Worm (Caenorhabditis elegans) whole organism, young adult: ENCODE measurements around the gene add-1.

ENCODE experiments used
- F10E7.11 ChIP-seq: sonication (generic microtip); optimal IDR thresholded peaks from 2 replicates; lab custom pipeline; 2017; ENCODE audit warnings: mild to moderate bottlenecking, missing genetic modification characterization, moderate library complexity, missing compliant biosample characterization
- F49E8.2 ChIP-seq: sonication (generic microtip); optimal IDR thresholded peaks from 3 replicates; lab custom pipeline; 2017; ENCODE audit warnings: missing genetic modification characterization, mild to moderate bottlenecking, missing compliant biosample characterization, antibody characterized with exemption, moderate library complexity; ENCODE audit not compliant: insufficient read depth
- F57A8.1 ChIP-seq: fragments of 200-800 bp; sonication (Bioruptor generic); optimal IDR thresholded peaks from 2 replicates; lab custom pipeline; 2018; ENCODE audit warnings: mild to moderate bottlenecking, missing genetic modification characterization, moderate library complexity, missing compliant biosample characterization
- K11D2.4 ChIP-seq: fragments of 200-800 bp; sonication (Bioruptor generic); IDR thresholded peaks from 2 replicates; pipeline ENCODE4 v1.3.6; 2022; ENCODE audit warnings: missing genetic modification reagents, missing genetic modification characterization, missing compliant biosample characterization
- Y53F4B.3 ChIP-seq: fragments of 200-800 bp; sonication (Bioruptor generic); IDR thresholded peaks from 2 replicates; pipeline ENCODE4 v1.3.6; 2022; ENCODE audit warnings: missing genetic modification reagents, missing genetic modification characterization, missing compliant biosample characterization
- Y56A3A.18 ChIP-seq: fragments of 200-800 bp; sonication (Bioruptor generic); IDR thresholded peaks from 2 replicates; pipeline ENCODE4 v1.3.6; 2022; ENCODE audit warnings: missing genetic modification reagents, missing genetic modification characterization, missing compliant biosample characterization
- ama-1 ChIP-seq, 3 experiments: fragments of 150-350 bp in 1 of 3; sonication (generic microtip) in 2 of 3; optimal IDR thresholded peaks; 2 replicates each; lab custom pipeline; 2014 to 2018; ENCODE audit warnings: missing biosample characterization in 2 of 3, missing genetic modification characterization in 2 of 3, missing genetic modification reagents in 2 of 3
- atf-7 ChIP-seq: sonication (generic microtip); optimal IDR thresholded peaks from 2 replicates; lab custom pipeline; 2017; ENCODE audit warnings: mild to moderate bottlenecking, missing genetic modification characterization, missing compliant biosample characterization
- attf-3 ChIP-seq: fragments of 200-800 bp; sonication (Bioruptor generic); conservative IDR thresholded peaks from 2 replicates; pipeline ENCODE4 v1.3.6; 2022; ENCODE audit warnings: missing genetic modification reagents, missing genetic modification characterization, missing compliant biosample characterization
- bed-1 ChIP-seq: fragments of 200-800 bp; sonication (Bioruptor generic); IDR thresholded peaks from 2 replicates; pipeline ENCODE4 v1.3.6; 2022; ENCODE audit warnings: missing genetic modification reagents, missing genetic modification characterization, missing compliant biosample characterization
- bed-2 ChIP-seq: fragments of 200-800 bp; sonication (Bioruptor generic); IDR thresholded peaks from 2 replicates; pipeline ENCODE4 v1.3.6; 2022; ENCODE audit warnings: missing genetic modification reagents, missing genetic modification characterization, missing compliant biosample characterization
- ceh-100 ChIP-seq: fragments of 200-800 bp; sonication (Bioruptor generic); IDR thresholded peaks from 2 replicates; pipeline ENCODE4 v1.3.6; 2022; ENCODE audit warnings: missing genetic modification reagents, missing genetic modification characterization, missing compliant biosample characterization
- ceh-40 ChIP-seq: fragments of 200-800 bp; sonication (Bioruptor generic); IDR thresholded peaks from 2 replicates; pipeline ENCODE4 v1.3.6; 2022; ENCODE audit warnings: missing genetic modification characterization, missing compliant biosample characterization
- ceh-58 ChIP-seq: fragments of 200-800 bp; sonication (Bioruptor generic); IDR thresholded peaks from 2 replicates; pipeline ENCODE4 v1.3.6; 2022; ENCODE audit warnings: missing genetic modification characterization, missing compliant biosample characterization
- ceh-79 ChIP-seq: sonication (generic microtip); optimal IDR thresholded peaks from 2 replicates; lab custom pipeline; 2017; ENCODE audit warnings: mild to moderate bottlenecking, missing genetic modification characterization, missing compliant biosample characterization
- ceh-91 ChIP-seq: fragments of 200-800 bp; sonication (Bioruptor generic); IDR thresholded peaks from 2 replicates; pipeline ENCODE4 v1.3.6; 2022; ENCODE audit warnings: missing genetic modification reagents, missing genetic modification characterization, missing compliant biosample characterization
- dox-1 ChIP-seq: fragments of 200-800 bp; sonication (Bioruptor generic); IDR thresholded peaks from 2 replicates; pipeline ENCODE4 v1.3.6; 2022; ENCODE audit warnings: missing genetic modification reagents, missing genetic modification characterization, missing compliant biosample characterization
- dpl-1 ChIP-seq: fragments of 150-350 bp; optimal IDR thresholded peaks from 2 replicates; lab custom pipeline; 2014; ENCODE audit warnings: missing biosample characterization, missing genetic modification reagents, missing genetic modification characterization
- egl-44 ChIP-seq: fragments of 200-800 bp; sonication (Bioruptor generic); IDR thresholded peaks from 2 replicates; pipeline ENCODE4 v1.3.6; 2022; ENCODE audit warnings: missing genetic modification reagents, missing genetic modification characterization, missing compliant biosample characterization
- egrh-3 ChIP-seq: fragments of 200-800 bp; sonication (Bioruptor generic); IDR thresholded peaks from 2 replicates; pipeline ENCODE4 v1.3.6; 2022; ENCODE audit warnings: missing genetic modification reagents, missing genetic modification characterization, missing compliant biosample characterization
- ekl-4 ChIP-seq: fragments of 200-800 bp; sonication (Bioruptor generic); IDR thresholded peaks from 2 replicates; pipeline ENCODE4 v1.3.6; 2022; ENCODE audit warnings: missing genetic modification reagents, missing genetic modification characterization, missing compliant biosample characterization
- gei-17 ChIP-seq: fragments of 200-800 bp; sonication (Bioruptor generic); optimal IDR thresholded peaks from 2 replicates; lab custom pipeline; 2018; ENCODE audit warnings: mild to moderate bottlenecking, missing genetic modification characterization, missing compliant biosample characterization
- hlh-26 ChIP-seq: fragments of 200-800 bp; sonication (Bioruptor generic); conservative IDR thresholded peaks from 2 replicates; pipeline ENCODE4 v1.3.6; 2022; ENCODE audit warnings: missing genetic modification reagents, missing genetic modification characterization, missing compliant biosample characterization
- lag-1 ChIP-seq: fragments of 200-800 bp; sonication (Bioruptor generic); IDR thresholded peaks from 2 replicates; pipeline ENCODE4 v1.3.6; 2022; ENCODE audit warnings: missing genetic modification reagents, missing genetic modification characterization, missing compliant biosample characterization
- lin-26 ChIP-seq: fragments of 200-800 bp; sonication (Bioruptor generic); IDR thresholded peaks from 2 replicates; pipeline ENCODE4 v1.3.6; 2022; ENCODE audit warnings: missing genetic modification reagents, missing genetic modification characterization, missing compliant biosample characterization
- lsl-1 ChIP-seq: fragments of 200-800 bp; sonication (Bioruptor generic); optimal IDR thresholded peaks from 2 replicates; lab custom pipeline; 2018; ENCODE audit warnings: mild to moderate bottlenecking, missing genetic modification characterization, moderate library complexity, missing compliant biosample characterization
- lsy-27 ChIP-seq: sonication (generic microtip); optimal IDR thresholded peaks from 2 replicates; lab custom pipeline; 2017; ENCODE audit warnings: missing genetic modification characterization, mild to moderate bottlenecking, missing compliant biosample characterization, antibody characterized with exemption, missing genotype, borderline replicate concordance; ENCODE audit not compliant: insufficient read depth
- madf-6 ChIP-seq: fragments of 200-800 bp; sonication (Bioruptor generic); IDR thresholded peaks from 2 replicates; pipeline ENCODE4 v1.3.6; 2022; ENCODE audit warnings: missing genetic modification reagents, missing genetic modification characterization, missing compliant biosample characterization
- nfya-2 ChIP-seq: fragments of 200-800 bp; sonication (Bioruptor generic); IDR thresholded peaks from 2 replicates; pipeline ENCODE4 v1.3.6; 2022; ENCODE audit warnings: missing genetic modification reagents, missing genetic modification characterization, missing compliant biosample characterization
- nhr-120 ChIP-seq: fragments of 200-800 bp; sonication (Bioruptor generic); IDR thresholded peaks from 2 replicates; pipeline ENCODE4 v1.3.6; 2022; ENCODE audit warnings: missing genetic modification characterization, missing compliant biosample characterization
- nhr-179 ChIP-seq: sonication (generic microtip); optimal IDR thresholded peaks from 2 replicates; lab custom pipeline; 2016; ENCODE audit warnings: mild to moderate bottlenecking, missing genetic modification characterization, missing compliant biosample characterization
- nhr-80 ChIP-seq: sonication (generic microtip); optimal IDR thresholded peaks from 2 replicates; lab custom pipeline; 2016; ENCODE audit warnings: missing genetic modification characterization, missing compliant biosample characterization
- snpc-1.3 ChIP-seq: sonication (generic microtip); optimal IDR thresholded peaks from 2 replicates; lab custom pipeline; 2017; ENCODE audit warnings: missing genetic modification characterization, mild to moderate bottlenecking, missing compliant biosample characterization, antibody characterized with exemption, moderate library complexity, missing genotype, missing genetic modification reagents; ENCODE audit not compliant: insufficient read depth
- tlf-1 ChIP-seq: fragments of 200-800 bp; sonication (Bioruptor generic); optimal IDR thresholded peaks from 2 replicates; lab custom pipeline; 2018; ENCODE audit warnings: mild to moderate bottlenecking, missing genetic modification characterization, missing compliant biosample characterization
- unc-130 ChIP-seq: sonication (generic microtip); optimal IDR thresholded peaks from 2 replicates; lab custom pipeline; 2016; ENCODE audit warnings: missing genetic modification reagents, missing genetic modification characterization, missing compliant biosample characterization
- zfh-2 ChIP-seq: fragments of 200-800 bp; sonication (Bioruptor generic); conservative IDR thresholded peaks from 2 replicates; pipeline ENCODE4 v1.3.6; 2022; ENCODE audit warnings: missing genetic modification reagents, missing genetic modification characterization, missing compliant biosample characterization
- ztf-18 ChIP-seq: sonication (generic microtip); optimal IDR thresholded peaks from 2 replicates; lab custom pipeline; 2016; ENCODE audit warnings: missing genotype, mild to moderate bottlenecking, missing genetic modification characterization, missing compliant biosample characterization
- ztf-25 ChIP-seq: fragments of 200-800 bp; sonication (Bioruptor generic); IDR thresholded peaks from 2 replicates; pipeline ENCODE4 v1.3.6; 2022; ENCODE audit warnings: missing genetic modification reagents, missing genetic modification characterization, missing compliant biosample characterization
- ztf-28 ChIP-seq: fragments of 200-800 bp; sonication (Bioruptor generic); IDR thresholded peaks from 2 replicates; pipeline ENCODE4 v1.3.6; 2022; ENCODE audit warnings: missing genetic modification reagents, missing genetic modification characterization, missing compliant biosample characterization
- ztf-3 ChIP-seq: fragments of 200-800 bp; sonication (Bioruptor generic); optimal IDR thresholded peaks from 2 replicates; lab custom pipeline; 2018; ENCODE audit warnings: mild to moderate bottlenecking, missing genetic modification characterization, missing compliant biosample characterization

The add-1 gene

DNA sequence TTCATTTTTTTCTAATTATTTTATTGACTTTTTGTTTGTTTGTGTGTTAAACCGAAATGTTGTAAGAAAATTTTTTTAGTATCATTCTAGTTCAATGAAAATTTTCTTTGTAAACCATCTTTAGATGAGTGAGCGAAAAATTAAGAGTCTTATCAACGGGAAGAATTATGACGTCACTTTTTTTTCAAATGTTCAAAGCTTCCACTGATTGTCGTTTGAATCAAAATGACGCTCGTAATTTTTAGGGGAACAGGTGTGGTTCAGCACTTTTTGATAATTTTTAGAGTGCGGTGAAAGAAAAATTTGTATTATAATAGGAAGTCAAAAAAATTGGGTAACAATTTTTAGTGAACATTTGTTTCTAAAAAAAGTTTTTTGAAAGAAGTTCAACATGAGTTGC is 38.2 kb downstream of the add-1 start:
- peak; percentile 95 for TF ChIP-seq atf-7
- no peak for TF ChIP-seq unc-130 (GFP tag; lab: Kevin White, UChicago)
- peak; percentile 65 for TF ChIP-seq nhr-80 (tag; lab: Kevin White, UChicago)

DNA sequence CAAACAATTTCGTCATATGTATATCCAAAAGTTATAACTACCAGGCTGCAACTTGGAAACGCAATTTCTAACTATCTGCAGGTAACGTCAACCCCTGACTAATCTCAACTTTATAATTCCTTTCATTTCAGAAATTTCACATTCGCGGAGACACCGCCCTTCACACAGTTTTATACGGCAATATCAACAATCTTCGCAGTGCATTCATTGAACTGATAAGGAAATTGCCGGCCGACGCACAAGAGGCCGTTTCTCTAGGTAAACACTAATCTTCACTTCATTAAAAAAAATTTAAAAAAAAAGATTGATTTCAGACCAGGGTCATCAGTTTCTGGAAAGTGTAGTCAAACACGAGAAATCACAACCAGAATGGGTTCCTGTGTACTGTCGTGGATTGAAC is 41.0 kb downstream of the add-1 start:
- TF ChIP-seq nhr-80 (tag; lab: Kevin White, UChicago) (peak; percentile 92), lsy-27 (no peak), gei-17 (GFP tag; lab: Kevin White, UChicago) (no peak), egl-44 (GFP tag; lab: Robert Waterston, UW) (0 out of 2 replicates have a peak, but pooled peaks have one; percentile 27), tlf-1 (GFP tag; lab: Kevin White, UChicago) (no peak), dox-1 (GFP tag; lab: Robert Waterston, UW) (0 out of 2 replicates have a peak, but pooled peaks have one; percentile 46)

DNA sequence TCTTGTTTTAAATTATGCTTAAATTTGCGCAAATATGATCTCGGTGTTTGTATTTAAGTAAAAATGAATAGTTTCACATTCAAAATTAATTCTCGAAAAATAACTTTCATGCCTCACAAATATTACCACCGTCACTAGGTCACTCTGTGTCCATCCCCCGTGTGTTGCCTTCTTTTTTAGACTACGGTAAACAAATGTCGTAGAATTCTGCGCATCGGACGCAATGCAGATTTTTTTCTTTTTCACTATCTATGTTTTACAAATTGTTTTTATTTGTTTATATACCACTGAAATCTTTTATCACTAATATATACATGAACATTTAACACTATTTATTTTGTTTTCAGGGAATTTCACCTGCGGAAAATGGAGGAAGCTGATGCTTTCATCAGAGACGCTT is 41.6 kb downstream of the add-1 start, which contains the start of gene R08E3.3:
R08E3.3 (plus strand) TSS at position 342 of the 400 bp plus-strand sequence.
- TF ChIP-seq tlf-1 (GFP tag; lab: Kevin White, UChicago) (no peak), K11D2.4 (GFP tag; lab: Robert Waterston, UW) (no peak), dpl-1 (GFP tag; lab: Kevin White, UChicago) (no peak), Y53F4B.3 (GFP tag; lab: Robert Waterston, UW) (no peak), ceh-79 (no peak)

DNA sequence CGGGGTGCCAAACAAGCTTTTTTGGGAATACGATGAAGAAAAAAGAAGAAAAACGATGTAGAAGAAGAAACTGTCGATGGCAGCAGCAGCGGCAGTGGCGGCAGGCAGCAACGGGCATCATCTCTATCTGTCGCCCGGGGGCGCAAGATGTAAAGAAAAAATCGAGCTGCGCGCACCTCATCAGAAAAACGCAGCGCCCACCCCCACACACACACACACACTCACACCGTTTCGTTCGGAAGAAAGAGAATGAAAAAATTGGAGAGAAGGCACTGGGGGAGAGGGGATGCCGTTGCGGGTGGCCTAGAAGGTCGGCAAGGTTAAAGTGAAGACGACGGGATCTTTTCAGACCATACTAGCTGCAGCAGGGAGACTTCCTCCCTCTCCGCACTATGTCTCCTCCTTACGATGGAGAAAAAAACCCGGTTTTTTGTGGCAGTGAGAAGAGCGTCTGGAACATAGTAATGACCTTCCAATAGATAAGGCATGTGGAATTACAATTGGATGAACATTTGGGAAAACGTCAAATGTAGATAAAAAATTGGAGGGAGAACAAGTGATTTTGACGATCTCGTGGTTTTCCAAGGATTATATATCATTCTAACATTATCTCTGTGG is 46.6 kb downstream of the add-1 start:
- no peak for TF ChIP-seq ztf-3 (GFP tag; lab: Kevin White, UChicago)
- TF ChIP-seq F49E8.2 (tag; lab: Kevin White, UChicago), result no peak
- TF ChIP-seq egl-44 (GFP tag; lab: Robert Waterston, UW), result no peak
- no peak for TF ChIP-seq ceh-58 (GFP tag; lab: Robert Waterston, UW)
- 0 out of 2 replicates have a peak, but pooled peaks have one; percentile 34 for TF ChIP-seq ztf-28 (GFP tag; lab: Robert Waterston, UW)
- TF ChIP-seq F57A8.1 (GFP tag; lab: Kevin White, UChicago), result no peak
- TF ChIP-seq bed-1 (GFP tag; lab: Robert Waterston, UW), result no peak
- no peak for TF ChIP-seq snpc-1.3
- TF ChIP-seq nhr-120 (GFP tag; lab: Robert Waterston, UW), result no peak
- TF ChIP-seq ceh-40 (GFP tag; lab: Robert Waterston, UW), result no peak
- no peak for TF ChIP-seq lsl-1
- no peak for TF ChIP-seq egrh-3
- TF ChIP-seq lag-1, result no peak
- TF ChIP-seq nhr-179, result no peak
- peak; percentile 76; the same call in 1 of the 2 replicates for TF ChIP-seq zfh-2
- TF ChIP-seq F10E7.11, result no peak
- TF ChIP-seq ama-1 (optimal IDR thresholded peaks at IDR 0.05; lab: Kevin White, UChicago), result no peak
- no peak for TF ChIP-seq ama-1 (GFP tag; optimal IDR thresholded peaks at IDR 0.05; lab: Kevin White, UChicago)
- no peak for TF ChIP-seq attf-3 (GFP tag; lab: Robert Waterston, UW)

DNA sequence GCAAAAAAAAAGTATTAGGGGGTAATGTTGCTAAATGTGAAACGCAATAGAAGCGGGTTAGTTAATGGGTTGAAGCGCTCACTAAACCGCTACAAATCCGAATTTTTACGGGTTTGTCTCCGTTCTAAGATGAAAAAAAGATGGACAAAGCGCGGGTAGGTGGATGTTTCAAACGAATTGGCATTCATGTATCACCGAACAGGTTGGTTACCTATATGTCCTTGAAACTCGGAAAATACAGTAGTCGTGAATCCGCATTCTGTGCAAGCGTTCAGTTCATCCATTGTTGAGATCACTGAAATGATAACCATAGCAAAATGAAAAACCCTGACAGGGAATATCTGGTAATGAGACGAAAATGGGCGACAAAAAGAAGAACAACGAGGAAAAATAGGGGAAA is 48.6 kb downstream of the add-1 start, which contains the start of gene ztf-16:
ztf-16 (minus strand) TSS at position 299 of the 400 bp plus-strand sequence.
- TF ChIP-seq lin-26 (GFP tag; lab: Robert Waterston, UW), result no peak
- no peak for TF ChIP-seq Y56A3A.18 (GFP tag; lab: Robert Waterston, UW)
- no peak for TF ChIP-seq nfya-2 (GFP tag; lab: Robert Waterston, UW)
- TF ChIP-seq ceh-40 (GFP tag; lab: Robert Waterston, UW), result no peak
- no peak for TF ChIP-seq ztf-25
- no peak for TF ChIP-seq lsl-1
- no peak for TF ChIP-seq lag-1
- TF ChIP-seq ceh-91, result no peak
- no peak for TF ChIP-seq ceh-100 (GFP tag; lab: Robert Waterston, UW)
- TF ChIP-seq ekl-4 (GFP tag; lab: Robert Waterston, UW), result no peak
- TF ChIP-seq madf-6 (GFP tag; lab: Robert Waterston, UW), result no peak
- TF ChIP-seq ztf-3 (GFP tag; lab: Kevin White, UChicago), result no peak
- TF ChIP-seq hlh-26 (GFP tag; lab: Robert Waterston, UW), result no peak
- no peak for TF ChIP-seq bed-2 (GFP tag; lab: Robert Waterston, UW)
- no peak for TF ChIP-seq Y53F4B.3 (GFP tag; lab: Robert Waterston, UW)
- TF ChIP-seq ztf-18 (tag; lab: Kevin White, UChicago), result no peak
- no peak for TF ChIP-seq F10E7.11
